Worm (Caenorhabditis elegans): ENCODE data around the gene F28E10.1.

F28E10.1 gene

ce11 chrIV:4568402-4568891, at the start of gene F28E10.1:
TSS of gene F28E10.1 (plus strand) at chrIV:4568841.
- no peak for TF ChIP-seq let-607 (tag; optimal IDR thresholded peaks at IDR 0.05)
- TF ChIP-seq ceh-27 (GFP tag; optimal IDR thresholded peaks at IDR 0.05), result peak; percentile 4
- TF ChIP-seq ztf-22 (GFP tag; optimal IDR thresholded peaks at IDR 0.05), result no peak

- TF ChIP-seq zfh-2 (GFP tag; conservative IDR thresholded peaks at IDR 0.05) (0 out of 2 replicates have a peak, but pooled peaks have one; percentile 20), hlh-26 (GFP tag; conservative IDR thresholded peaks at IDR 0.05) (no peak), lin-26 (GFP tag; IDR thresholded peaks at IDR 0.05) (no peak), D2030.7 (GFP tag; IDR thresholded peaks at IDR 0.05) (no peak)
These were observed 48.9 kb upstream of the F28E10.1 start for ce11 chrIV:4519714-4520113.

DNA sequence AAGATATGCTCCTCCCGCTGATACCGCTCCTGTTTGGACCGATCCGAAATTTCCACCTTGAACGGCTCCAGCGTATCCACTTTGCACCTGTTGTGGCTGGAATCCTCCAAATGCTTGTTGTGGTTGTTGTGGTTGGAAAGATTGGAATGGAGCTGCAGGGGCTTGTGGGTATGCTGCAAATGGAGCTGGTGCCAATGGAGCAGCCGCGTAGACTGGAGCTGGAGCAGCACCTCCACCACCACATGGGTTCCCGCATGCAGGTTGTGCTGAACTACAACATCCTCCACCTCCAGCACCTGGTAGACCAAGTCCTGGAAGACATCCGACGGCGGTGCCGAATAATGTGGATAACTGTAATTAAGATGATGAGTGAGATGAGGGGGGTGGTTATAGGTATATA, 45.2 kb upstream of the F28E10.1 start:
- TF ChIP-seq zfh-2 (GFP tag; conservative IDR thresholded peaks at IDR 0.05), result peak; percentile 73; the same call in 1 of the 2 replicates
- peak; percentile 54; the same call in 1 of the 2 replicates for TF ChIP-seq egrh-3 (GFP tag; IDR thresholded peaks at IDR 0.05)
- no peak for TF ChIP-seq tlf-1 (GFP tag; optimal IDR thresholded peaks at IDR 0.05)

DNA sequence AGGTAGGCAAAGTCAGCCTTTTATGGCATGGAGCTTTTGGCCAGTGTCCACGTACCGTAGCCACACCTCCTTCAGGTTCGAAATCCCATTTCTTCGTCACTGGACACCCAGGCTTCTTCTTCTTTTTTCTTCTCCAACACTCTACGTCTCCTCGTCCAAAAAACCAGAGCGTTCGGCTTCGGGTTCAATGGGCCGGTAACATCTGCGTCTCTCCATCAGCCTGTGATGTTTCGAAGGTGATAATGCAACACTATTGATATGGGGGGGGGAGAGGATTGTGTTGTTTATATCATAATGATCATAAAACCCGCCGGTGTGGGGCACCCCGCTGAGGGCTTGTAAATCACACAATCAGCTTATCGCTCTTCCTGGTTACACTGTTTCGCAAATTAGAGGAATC, 43.7 kb upstream of the F28E10.1 start, which contains the start of gene ZK180.6:
Gene ZK180.6, minus strand, starts transcription at position 101 of the 400 bp plus-strand sequence.
- TF ChIP-seq sptf-2 (GFP tag; optimal IDR thresholded peaks at IDR 0.05) (no peak), zim-3 (tag; optimal IDR thresholded peaks at IDR 0.05) (no peak), lin-35 (GFP tag; optimal IDR thresholded peaks at IDR 0.05) (no peak), efl-1 (GFP tag; optimal IDR thresholded peaks at IDR 0.05) (no peak), K11D2.4 (GFP tag; IDR thresholded peaks at IDR 0.05) (no peak), nhr-120 (GFP tag; IDR thresholded peaks at IDR 0.05) (no peak), attf-5 (GFP tag; optimal IDR thresholded peaks at IDR 0.05) (no peak), lsy-27 (tag; optimal IDR thresholded peaks at IDR 0.05; ENCODE audit: borderline replicate concordance, insufficient read depth) (no peak), dox-1 (GFP tag; IDR thresholded peaks at IDR 0.05) (no peak)

ce11 chrIV:4526028-4526427, 42.6 kb upstream of the F28E10.1 start:
- TF ChIP-seq ztf-25 (GFP tag; IDR thresholded peaks at IDR 0.05) (no peak), ztf-6 (GFP tag; IDR thresholded peaks at IDR 0.05) (no peak), cebp-2 (GFP tag; IDR thresholded peaks at IDR 0.05) (no peak), lag-1 (GFP tag; IDR thresholded peaks at IDR 0.05) (no peak), ekl-4 (GFP tag; IDR thresholded peaks at IDR 0.05) (no peak), let-526 (GFP tag; IDR thresholded peaks at IDR 0.05) (no peak), C06A6.2 (GFP tag; conservative IDR thresholded peaks at IDR 0.05) (no peak), ceh-27 (GFP tag; optimal IDR thresholded peaks at IDR 0.05) (no peak), fkh-3 (tag; optimal IDR thresholded peaks at IDR 0.05) (no peak), let-607 (tag; optimal IDR thresholded peaks at IDR 0.05) (no peak), Y67H2A.10 (GFP tag; conservative IDR thresholded peaks at IDR 0.05) (no peak), efl-1 (GFP tag; optimal IDR thresholded peaks at IDR 0.05) (no peak), nfyb-1 (GFP tag; IDR thresholded peaks at IDR 0.05) (no peak), lin-35 (GFP tag; optimal IDR thresholded peaks at IDR 0.05) (no peak), aptf-2 (GFP tag; conservative IDR thresholded peaks at IDR 0.05) (no peak)

DNA sequence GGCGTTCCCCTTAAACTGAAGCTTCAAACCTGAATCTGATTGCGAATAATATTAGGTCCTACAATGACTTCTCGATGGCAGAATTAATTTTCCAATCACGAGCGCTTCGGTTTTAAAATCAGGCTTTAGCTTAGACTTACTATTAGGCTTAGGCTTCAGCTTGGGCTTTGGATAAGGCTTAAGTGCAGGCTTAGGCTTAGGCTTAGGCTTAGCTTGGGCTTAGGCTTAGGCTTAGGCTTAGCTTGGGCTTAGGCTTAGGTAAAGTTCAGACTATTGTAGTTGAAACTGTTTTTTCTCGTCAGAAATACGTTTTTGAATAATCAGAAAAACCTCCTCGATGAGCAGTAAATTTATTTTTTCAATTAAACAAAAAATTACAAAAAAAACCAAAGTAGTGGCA, 41.9 kb upstream of the F28E10.1 start:
- no peak for TF ChIP-seq attf-3 (GFP tag; conservative IDR thresholded peaks at IDR 0.05)
- TF ChIP-seq efl-1 (GFP tag; optimal IDR thresholded peaks at IDR 0.05), result no peak
- TF ChIP-seq let-607 (tag; optimal IDR thresholded peaks at IDR 0.05), result no peak
- no peak for TF ChIP-seq snpc-3.4 (tag; optimal IDR thresholded peaks at IDR 0.05)
- no peak for TF ChIP-seq ztf-18 (tag; optimal IDR thresholded peaks at IDR 0.05)
- TF ChIP-seq Y79H2A.3 (GFP tag; conservative IDR thresholded peaks at IDR 0.05), result no peak
- no peak for TF ChIP-seq mcd-1 (GFP tag; IDR thresholded peaks at IDR 0.05)

All from whole organism, young adult.